Fruit fly (Drosophila melanogaster) whole organism, pupa: ENCODE results near the gene MEP-1.

Experiments used
- CG13204 ChIP-seq: fragments of 200-800 bp; sonication (Bioruptor generic); optimal IDR thresholded peaks from 2 replicates; lab custom pipeline; 2018; ENCODE audit warnings: missing biosample characterization, mild to moderate bottlenecking, missing genetic modification characterization, moderate library complexity
- CG14655 ChIP-seq: fragments of 200-800 bp; sonication (Bioruptor generic); optimal IDR thresholded peaks from 3 replicates; lab custom pipeline; 2017; ENCODE audit warnings: mild to moderate bottlenecking, missing biosample characterization, missing genetic modification reagents, missing genetic modification characterization
- CG34367 ChIP-seq: fragments of 200-800 bp; sonication (Bioruptor generic); optimal IDR thresholded peaks from 2 replicates; lab custom pipeline; 2018; ENCODE audit warnings: missing biosample characterization, mild to moderate bottlenecking, missing genetic modification characterization
- CG8301 ChIP-seq: fragments of 200-800 bp; sonication (Bioruptor generic); optimal IDR thresholded peaks from 2 replicates; lab custom pipeline; 2018; ENCODE audit warnings: missing biosample characterization, mild to moderate bottlenecking, missing genetic modification characterization
- CG9948 ChIP-seq: fragments of 200-800 bp; sonication (Bioruptor generic); optimal IDR thresholded peaks from 2 replicates; lab custom pipeline; 2018; ENCODE audit warnings: missing biosample characterization, mild to moderate bottlenecking, missing genetic modification characterization, moderate library complexity
- EcR ChIP-seq: fragments of 200-800 bp; sonication (Bioruptor generic); optimal IDR thresholded peaks from 3 replicates; lab custom pipeline; 2019; ENCODE audit warnings: missing biosample characterization, missing genetic modification characterization, mild to moderate bottlenecking, moderate library complexity, missing genetic modification reagents
- Ets98B ChIP-seq: fragments of 200-800 bp; sonication (Bioruptor generic); IDR thresholded peaks from 2 replicates; pipeline ENCODE4 v1.3.6; 2022; ENCODE audit warnings: missing biosample characterization, missing genetic modification characterization
- Pif1A ChIP-seq: fragments of 200-800 bp; sonication (Bioruptor generic); optimal IDR thresholded peaks from 3 replicates; lab custom pipeline; 2016; ENCODE audit warnings: missing biosample characterization, missing genetic modification characterization
- Pif1B ChIP-seq: fragments of 200-800 bp; sonication (Bioruptor generic); optimal IDR thresholded peaks from 3 replicates; lab custom pipeline; 2016; ENCODE audit warnings: missing biosample characterization, missing genetic modification characterization
- gl ChIP-seq: fragments of 200-800 bp; sonication (Bioruptor generic); optimal IDR thresholded peaks from 2 replicates; lab custom pipeline; 2018; ENCODE audit warnings: missing biosample characterization, mild to moderate bottlenecking, missing genetic modification characterization
- rn ChIP-seq: fragments of 200-800 bp; sonication (Bioruptor generic); IDR thresholded peaks from 2 replicates; pipeline ENCODE4 v1.3.6; 2022; ENCODE audit warnings: missing biosample characterization, missing genetic modification characterization

dm6 chr3L:2634929-2635799 is 3.6 kb downstream of the MEP-1 start:
- TF ChIP-seq CG14655 (GFP tag; lab: Kevin White, UChicago) (no peak), Pif1A (peak; percentile 68), gl (tag; lab: Kevin White, UChicago) (peak; percentile 45), Pif1B (GFP tag; lab: Kevin White, UChicago) (peak; percentile 44), CG8301 (no peak), CG13204 (peak; percentile 62), CG9948 (tag; lab: Kevin White, UChicago) (no peak), EcR (GFP tag; lab: Kevin White, UChicago) (no peak), Ets98B (GFP tag; lab: Robert Waterston, UW) (peak; percentile 71), rn (GFP tag; lab: Robert Waterston, UW) (0 out of 2 replicates have a peak, but pooled peaks have one; percentile 14), CG34367 (tag; lab: Kevin White, UChicago) (peak; percentile 49)
